Fruit fly (Drosophila melanogaster) whole organism, embryonic: ENCODE measurements around the gene CG12299.

Source experiments
- BEAF-32 ChIP-seq: fragments of 200-800 bp; sonication (Bioruptor generic); optimal IDR thresholded peaks from 3 replicates; lab custom pipeline; 2017; ENCODE audit warnings: missing biosample characterization, missing genetic modification characterization, mild to moderate bottlenecking, moderate library complexity, missing genetic modification reagents
- CG10209 ChIP-seq: fragments of 200-800 bp; sonication (Bioruptor generic); optimal IDR thresholded peaks from 3 replicates; lab custom pipeline; 2017; ENCODE audit warnings: missing biosample characterization, mild to moderate bottlenecking, missing genetic modification characterization, missing genetic modification reagents
- CG10267 ChIP-seq: fragments of 200-800 bp; sonication (Bioruptor generic); optimal IDR thresholded peaks from 2 replicates; lab custom pipeline; 2018; ENCODE audit warnings: missing biosample characterization, mild to moderate bottlenecking, missing genetic modification characterization, moderate library complexity
- CG11247 ChIP-seq: fragments of 200-800 bp; sonication (Bioruptor generic); IDR thresholded peaks from 2 replicates; pipeline ENCODE4 v1.3.6; 2022; ENCODE audit warnings: missing biosample characterization, missing genetic modification characterization
- CG11696 ChIP-seq: fragments of 200-800 bp; sonication (Bioruptor generic); IDR thresholded peaks from 2 replicates; pipeline ENCODE4 v1.3.6; 2022; ENCODE audit warnings: missing biosample characterization, missing genetic modification characterization
- CG12104 ChIP-seq: fragments of 200-800 bp; sonication (Bioruptor generic); optimal IDR thresholded peaks from 3 replicates; lab custom pipeline; 2016; ENCODE audit warnings: missing biosample characterization, missing genetic modification characterization
- CG1233 ChIP-seq: fragments of 200-800 bp; sonication (Bioruptor generic); optimal IDR thresholded peaks from 4 replicates; lab custom pipeline; 2018; ENCODE audit warnings: missing biosample characterization, mild to moderate bottlenecking, missing genetic modification characterization
- CG14441 ChIP-seq: fragments of 200-800 bp; sonication (Bioruptor generic); IDR thresholded peaks from 2 replicates; pipeline ENCODE4 v1.3.6; 2022; ENCODE audit warnings: missing biosample characterization, missing genetic modification characterization
- CG16779 ChIP-seq: fragments of 200-800 bp; sonication (Bioruptor generic); IDR thresholded peaks from 2 replicates; pipeline ENCODE4 v1.3.6; 2022; ENCODE audit warnings: missing biosample characterization, missing genetic modification characterization
- CG17359 ChIP-seq: fragments of 200-800 bp; sonication (Bioruptor generic); optimal IDR thresholded peaks from 3 replicates; lab custom pipeline; 2018; ENCODE audit warnings: missing biosample characterization, mild to moderate bottlenecking, missing genetic modification characterization, moderate library complexity
- CG17361 ChIP-seq: fragments of 200-800 bp; sonication (Bioruptor generic); IDR thresholded peaks from 3 replicates; pipeline ENCODE4 v1.3.6; 2022; ENCODE audit warnings: missing biosample characterization, missing genetic modification characterization
- CG2199 ChIP-seq: fragments of 200-800 bp; sonication (Bioruptor generic); IDR thresholded peaks from 3 replicates; pipeline ENCODE4 v1.3.6; 2022; ENCODE audit warnings: missing biosample characterization, missing genetic modification characterization
- CG34224 ChIP-seq: fragments of 200-800 bp; sonication (Bioruptor generic); IDR thresholded peaks from 3 replicates; pipeline ENCODE4 v1.3.6; 2022; ENCODE audit warnings: missing biosample characterization, missing genetic modification characterization; ENCODE audit not compliant: partially characterized antibody
- CG3847 ChIP-seq: fragments of 200-800 bp; sonication (Bioruptor generic); IDR thresholded peaks from 2 replicates; pipeline ENCODE4 v1.3.6; 2022; ENCODE audit warnings: missing biosample characterization, missing genetic modification characterization
- CG4820 ChIP-seq: fragments of 200-800 bp; sonication (Bioruptor generic); optimal IDR thresholded peaks from 3 replicates; lab custom pipeline; 2016; ENCODE audit warnings: missing biosample characterization, missing genetic modification characterization
- CG4854 ChIP-seq: fragments of 200-800 bp; sonication (Bioruptor generic); optimal IDR thresholded peaks from 2 replicates; lab custom pipeline; 2016; ENCODE audit warnings: missing biosample characterization, missing genetic modification characterization, inconsistent platforms
- CG6765 ChIP-seq: fragments of 200-800 bp; sonication (Bioruptor generic); optimal IDR thresholded peaks from 3 replicates; lab custom pipeline; 2017; ENCODE audit warnings: missing biosample characterization, mild to moderate bottlenecking, missing genetic modification characterization
- CG6791 ChIP-seq: fragments of 200-800 bp; sonication (Bioruptor generic); IDR thresholded peaks from 3 replicates; pipeline ENCODE4 v1.3.6; 2022; ENCODE audit warnings: missing biosample characterization, missing genetic modification characterization; ENCODE audit not compliant: partially characterized antibody
- CG7357 ChIP-seq: fragments of 200-800 bp; sonication (Bioruptor generic); IDR thresholded peaks from 3 replicates; pipeline ENCODE4 v1.3.6; 2022; ENCODE audit warnings: missing biosample characterization, missing genetic modification characterization
- CG7839 ChIP-seq: fragments of 200-800 bp; sonication (Bioruptor generic); optimal IDR thresholded peaks from 3 replicates; lab custom pipeline; 2018; ENCODE audit warnings: missing biosample characterization, mild to moderate bottlenecking, missing genetic modification characterization, moderate library complexity
- CG8478 ChIP-seq: fragments of >200 bp; optimal IDR thresholded peaks from 2 replicates; lab custom pipeline; 2018
- CG8944 ChIP-seq: fragments of 200-800 bp; sonication (Bioruptor generic); optimal IDR thresholded peaks from 3 replicates; lab custom pipeline; 2016; ENCODE audit warnings: missing biosample characterization, missing genetic modification characterization
- CoRest ChIP-seq: fragments of 200-800 bp; sonication (Bioruptor generic); optimal IDR thresholded peaks from 3 replicates; lab custom pipeline; 2018; ENCODE audit warnings: missing biosample characterization, mild to moderate bottlenecking, missing genetic modification characterization, moderate library complexity
- Fer1 ChIP-seq: fragments of 200-800 bp; sonication (Bioruptor generic); optimal IDR thresholded peaks from 2 replicates; lab custom pipeline; 2017; ENCODE audit warnings: missing biosample characterization, mild to moderate bottlenecking, missing genetic modification characterization
- H15 ChIP-seq: fragments of 200-800 bp; sonication (Bioruptor generic); IDR thresholded peaks from 3 replicates; pipeline ENCODE4 v1.3.6; 2022; ENCODE audit warnings: missing biosample characterization, missing genetic modification characterization
- Hmr ChIP-seq: fragments of 200-800 bp; sonication (Bioruptor generic); optimal IDR thresholded peaks from 3 replicates; lab custom pipeline; 2017; ENCODE audit warnings: mild to moderate bottlenecking, missing biosample characterization, missing genetic modification reagents, missing genetic modification characterization
- Hr51 ChIP-seq, 2 experiments: fragments of 200-800 bp; sonication (Bioruptor generic); optimal IDR thresholded peaks; 2 replicates in 1 of 2; 3 replicates in 1 of 2; lab custom pipeline; 2016 to 2018; ENCODE audit warnings: missing biosample characterization in 2 of 2, missing genetic modification characterization in 2 of 2, mild to moderate bottlenecking in 1 of 2, moderate library complexity in 1 of 2
- Lpt ChIP-seq: fragments of >200 bp; optimal IDR thresholded peaks from 2 replicates; lab custom pipeline; 2018; ENCODE audit warnings: missing biosample characterization, missing genetic modification characterization
- NK7.1 ChIP-seq: fragments of 200-800 bp; sonication (Bioruptor generic); optimal IDR thresholded peaks from 3 replicates; lab custom pipeline; 2016; ENCODE audit warnings: missing biosample characterization, missing genetic modification characterization
- Pdp1 ChIP-seq, 2 experiments: fragments of 200-800 bp; sonication (Bioruptor generic); optimal IDR thresholded peaks; 3 replicates each; lab custom pipeline; 2016; ENCODE audit warnings: missing biosample characterization in 2 of 2, missing genetic modification characterization in 2 of 2, mild to moderate bottlenecking in 1 of 2, moderate library complexity in 1 of 2
- Side ChIP-seq: fragments of 200-800 bp; sonication (Bioruptor generic); optimal IDR thresholded peaks from 2 replicates; lab custom pipeline; 2016; ENCODE audit warnings: missing biosample characterization, missing genetic modification characterization
- Stat92E ChIP-seq, 3 experiments: fragments of >200 bp in 2 of 3; fragments of 200-800 bp in 1 of 3; sonication (Bioruptor generic) in 1 of 3; optimal IDR thresholded peaks; 2 replicates each; lab custom pipeline; 2017 to 2019; ENCODE audit warnings: missing biosample characterization in 3 of 3, missing genetic modification characterization in 3 of 3, mild to moderate bottlenecking in 1 of 3, moderate library complexity in 1 of 3
- ase ChIP-seq: fragments of 200-800 bp; sonication (Bioruptor generic); IDR thresholded peaks from 3 replicates; pipeline ENCODE4 v1.3.6; 2022; ENCODE audit warnings: missing biosample characterization, missing genetic modification characterization
- bcd ChIP-seq: fragments of 200-800 bp; sonication (Bioruptor generic); optimal IDR thresholded peaks from 2 replicates; lab custom pipeline; 2017; ENCODE audit warnings: missing biosample characterization, mild to moderate bottlenecking, missing genetic modification characterization
- corto ChIP-seq: fragments of 200-800 bp; sonication (Bioruptor generic); optimal IDR thresholded peaks from 2 replicates; lab custom pipeline; 2016; ENCODE audit warnings: missing biosample characterization, mild to moderate bottlenecking, missing genetic modification characterization, moderate library complexity
- dmrt11E ChIP-seq: fragments of 200-800 bp; sonication (Bioruptor generic); optimal IDR thresholded peaks from 3 replicates; lab custom pipeline; 2018; ENCODE audit warnings: missing biosample characterization, mild to moderate bottlenecking, missing genetic modification characterization, moderate library complexity
- fd96Cb ChIP-seq: fragments of 200-800 bp; sonication (Bioruptor generic); optimal IDR thresholded peaks from 2 replicates; lab custom pipeline; 2018; ENCODE audit warnings: missing biosample characterization, mild to moderate bottlenecking, missing genetic modification characterization, moderate library complexity
- nau ChIP-seq: fragments of 200-800 bp; sonication (Bioruptor generic); optimal IDR thresholded peaks from 3 replicates; lab custom pipeline; 2017; ENCODE audit warnings: missing biosample characterization, mild to moderate bottlenecking, missing genetic modification characterization, missing genetic modification reagents
- nom ChIP-seq: fragments of 200-800 bp; sonication (Bioruptor generic); optimal IDR thresholded peaks from 2 replicates; lab custom pipeline; 2017; ENCODE audit warnings: missing biosample characterization, missing genetic modification characterization, mild to moderate bottlenecking, moderate library complexity, missing genetic modification reagents
- slou ChIP-seq: fragments of 200-800 bp; sonication (Bioruptor generic); optimal IDR thresholded peaks from 3 replicates; lab custom pipeline; 2016; ENCODE audit warnings: missing biosample characterization, missing genetic modification characterization
- slp2 ChIP-seq: fragments of 200-800 bp; sonication (Bioruptor generic); optimal IDR thresholded peaks from 2 replicates; lab custom pipeline; 2016; ENCODE audit warnings: missing biosample characterization, missing genetic modification characterization
- so ChIP-seq: fragments of 200-800 bp; sonication (Bioruptor generic); IDR thresholded peaks from 3 replicates; pipeline ENCODE4 v1.3.6; 2022; ENCODE audit warnings: missing biosample characterization, missing genetic modification characterization
- stc ChIP-seq: fragments of 200-800 bp; sonication (Bioruptor generic); IDR thresholded peaks from 2 replicates; pipeline ENCODE4 v1.3.6; 2022; ENCODE audit warnings: missing biosample characterization, missing genetic modification characterization
- tx ChIP-seq: fragments of 200-800 bp; sonication (Bioruptor generic); optimal IDR thresholded peaks from 2 replicates; lab custom pipeline; 2016; ENCODE audit warnings: missing biosample characterization, missing genetic modification characterization
- unc-4 ChIP-seq: fragments of 200-800 bp; sonication (Bioruptor generic); IDR thresholded peaks from 2 replicates; pipeline ENCODE4 v1.3.6; 2022; ENCODE audit warnings: missing biosample characterization, missing genetic modification characterization; ENCODE audit not compliant: partially characterized antibody
- unpg ChIP-seq: fragments of 200-800 bp; sonication (Bioruptor generic); optimal IDR thresholded peaks from 3 replicates; lab custom pipeline; 2018; ENCODE audit warnings: missing biosample characterization, mild to moderate bottlenecking, missing genetic modification characterization, moderate library complexity
- vvl ChIP-seq: fragments of 200-800 bp; sonication (Bioruptor generic); IDR thresholded peaks from 2 replicates; pipeline ENCODE4 v1.3.6; 2022; ENCODE audit warnings: missing biosample characterization, missing genetic modification characterization
- zen2 ChIP-seq: fragments of 200-800 bp; sonication (Bioruptor generic); IDR thresholded peaks from 3 replicates; pipeline ENCODE4 v1.3.6; 2022; ENCODE audit warnings: missing biosample characterization, missing genetic modification characterization; ENCODE audit not compliant: partially characterized antibody

Gene CG12299

dm6 chr2L:10736993-10737756 lies at the start of gene CG12299, which contains the start of gene Vha16-5 (continued):
- peak; percentile 95 for TF ChIP-seq vvl
- TF ChIP-seq CG17359 = peak; percentile 79
- peak; percentile 74 for TF ChIP-seq CoRest (tag; lab: Kevin White, UChicago)
- peak; percentile 88 for TF ChIP-seq CG14441 (GFP tag; lab: Robert Waterston, UW)
- TF ChIP-seq slou (GFP tag; lab: Kevin White, UChicago) = peak; percentile 57
- TF ChIP-seq CG11247 = peak; percentile 88
- TF ChIP-seq nom (GFP tag; lab: Kevin White, UChicago) = no peak
- TF ChIP-seq H15 = peak; percentile 96
- peak; percentile 89 for TF ChIP-seq ase (GFP tag; lab: Robert Waterston, UW)
- no peak for TF ChIP-seq Stat92E (GFP tag; optimal IDR thresholded peaks at IDR 0.05; lab: Kevin White, UChicago)
- TF ChIP-seq Hmr (GFP tag; lab: Kevin White, UChicago) = no peak
- peak; percentile 57; the same call in 1 of the 3 replicates for TF ChIP-seq zen2 (GFP tag; lab: Robert Waterston, UW)
- peak in 1 of 2 experiments; percentile 90 for TF ChIP-seq Hr51 (GFP tag; optimal IDR thresholded peaks at IDR 0.05; lab: Kevin White, UChicago)
- peak; percentile 78 for TF ChIP-seq unpg (GFP tag; lab: Kevin White, UChicago)
- peak; percentile 55; the same call in 1 of the 3 replicates for TF ChIP-seq CG17361 (GFP tag; lab: Robert Waterston, UW)
- peak; percentile 80 for TF ChIP-seq CG34224 (GFP tag; lab: Robert Waterston, UW)
- peak; percentile 82 for TF ChIP-seq CG8944 (GFP tag; lab: Kevin White, UChicago)
- TF ChIP-seq CG4820 (GFP tag; lab: Kevin White, UChicago) = peak; percentile 82
- TF ChIP-seq CG10267 (tag; lab: Kevin White, UChicago) = peak; percentile 57
- peak; percentile 52 for TF ChIP-seq CG11696 (GFP tag; lab: Robert Waterston, UW)
- peak; percentile 90 for TF ChIP-seq CG3847
- TF ChIP-seq CG10209 (GFP tag; lab: Kevin White, UChicago) = peak; percentile 72
- TF ChIP-seq CG1233 (GFP tag; lab: Kevin White, UChicago) = peak; percentile 35
- TF ChIP-seq CG7357 (GFP tag; lab: Robert Waterston, UW) = peak; percentile 74; the same call in 2 of the 3 replicates
- TF ChIP-seq CG7839 = no peak
- TF ChIP-seq nau = no peak
- TF ChIP-seq CG16779 = peak; percentile 86
- TF ChIP-seq Fer1 (GFP tag; lab: Kevin White, UChicago) = peak; percentile 61
- TF ChIP-seq NK7.1 (GFP tag; lab: Kevin White, UChicago) = peak; percentile 53
- TF ChIP-seq CG2199 (GFP tag; lab: Robert Waterston, UW) = peak; percentile 75; the same call in 1 of the 3 replicates
- TF ChIP-seq BEAF-32 (GFP tag; lab: Kevin White, UChicago) = peak; percentile 69
- TF ChIP-seq CG6791 (GFP tag; lab: Robert Waterston, UW) = peak; percentile 90
- peak; percentile 78 for TF ChIP-seq slp2 (GFP tag; lab: Kevin White, UChicago)
- peak; percentile 84 for TF ChIP-seq tx (GFP tag; lab: Kevin White, UChicago)
- no peak for TF ChIP-seq Lpt (GFP tag; lab: Kevin White, UChicago)
- TF ChIP-seq CG12104 (GFP tag; lab: Kevin White, UChicago) = peak; percentile 44
- TF ChIP-seq corto (GFP tag; lab: Kevin White, UChicago) = no peak
- TF ChIP-seq fd96Cb (tag; lab: Kevin White, UChicago) = peak; percentile 63
- peak; percentile 67 for TF ChIP-seq Side (GFP tag; lab: Kevin White, UChicago)
- TF ChIP-seq stc (GFP tag; lab: Robert Waterston, UW) = peak; percentile 68; the same call in 1 of the 2 replicates
- TF ChIP-seq Pdp1 (GFP tag; optimal IDR thresholded peaks at IDR 0.05; lab: Kevin White, UChicago) = peak; percentile 84 to 88
- peak; percentile 69 for TF ChIP-seq unc-4 (GFP tag; lab: Robert Waterston, UW)
- TF ChIP-seq bcd (GFP tag; lab: Kevin White, UChicago) = peak; percentile 72
- no peak for TF ChIP-seq CG6765
- TF ChIP-seq CG4854 (GFP tag; lab: Kevin White, UChicago) = peak; percentile 65
- no peak for TF ChIP-seq CG8478 (lab: Kevin White, UChicago)
- TF ChIP-seq so (GFP tag; lab: Robert Waterston, UW) = peak; percentile 65; the same call in 1 of the 3 replicates
- TF ChIP-seq dmrt11E (tag; lab: Kevin White, UChicago) = peak; percentile 91
